Worm (Caenorhabditis elegans) whole organism, late embryonic: ENCODE results near the gene nlp-60.
A peak's percentile ranks its signal among the peaks of the same experiment; 100 is the strongest.

Source experiments
- C08G9.2 ChIP-seq: sonication (generic microtip); optimal IDR thresholded peaks from 2 replicates; lab custom pipeline; 2016; ENCODE audit warnings: mild to moderate bottlenecking, missing genetic modification characterization, moderate library complexity, missing compliant biosample characterization
- C38D4.7 ChIP-seq: fragments of 200-800 bp; sonication (Bioruptor generic); optimal IDR thresholded peaks from 2 replicates; lab custom pipeline; 2018; ENCODE audit warnings: mild to moderate bottlenecking, missing genetic modification characterization, moderate library complexity, missing compliant biosample characterization
- K02D7.2 ChIP-seq: sonication (generic microtip); optimal IDR thresholded peaks from 2 replicates; lab custom pipeline; 2017; ENCODE audit warnings: mild to moderate bottlenecking, missing genetic modification characterization, missing compliant biosample characterization
- Y22D7AL.16 ChIP-seq: sonication (generic microtip); optimal IDR thresholded peaks from 2 replicates; lab custom pipeline; 2016; ENCODE audit warnings: missing genetic modification characterization, missing compliant biosample characterization
- ahr-1 ChIP-seq: sonication (generic microtip); optimal IDR thresholded peaks from 2 replicates; lab custom pipeline; 2016; ENCODE audit warnings: missing genetic modification characterization, missing compliant biosample characterization
- ceh-14 ChIP-seq: sonication (generic microtip); optimal IDR thresholded peaks from 2 replicates; lab custom pipeline; 2016; ENCODE audit warnings: missing genotype, missing genetic modification characterization, missing compliant biosample characterization
- ceh-18 ChIP-seq: sonication (generic microtip); optimal IDR thresholded peaks from 2 replicates; lab custom pipeline; 2016; ENCODE audit warnings: missing genetic modification characterization, missing compliant biosample characterization
- ceh-22 ChIP-seq: sonication (generic microtip); optimal IDR thresholded peaks from 2 replicates; lab custom pipeline; 2017; ENCODE audit warnings: missing biosample characterization, missing genetic modification characterization
- ceh-24 ChIP-seq: sonication (generic microtip); optimal IDR thresholded peaks from 2 replicates; lab custom pipeline; 2016; ENCODE audit warnings: mild to moderate bottlenecking, missing genetic modification characterization, missing compliant biosample characterization
- ceh-34 ChIP-seq: sonication (generic microtip); optimal IDR thresholded peaks from 2 replicates; lab custom pipeline; 2016; ENCODE audit warnings: mild to moderate bottlenecking, missing genetic modification characterization, missing compliant biosample characterization
- ceh-45 ChIP-seq: fragments of 200-800 bp; sonication (Bioruptor generic); IDR thresholded peaks from 2 replicates; pipeline ENCODE4 v1.3.6; 2022; ENCODE audit warnings: missing genetic modification reagents, missing genetic modification characterization, missing compliant biosample characterization
- ceh-48 ChIP-seq: sonication (generic microtip); optimal IDR thresholded peaks from 2 replicates; lab custom pipeline; 2016; ENCODE audit warnings: missing genetic modification characterization, inconsistent platforms, missing compliant biosample characterization
- ceh-6 ChIP-seq: fragments of 200-800 bp; sonication (Bioruptor generic); optimal IDR thresholded peaks from 2 replicates; lab custom pipeline; 2018; ENCODE audit warnings: mild to moderate bottlenecking, missing genetic modification characterization, missing compliant biosample characterization
- ceh-9 ChIP-seq: sonication (generic microtip); optimal IDR thresholded peaks from 2 replicates; lab custom pipeline; 2016; ENCODE audit warnings: mild to moderate bottlenecking, missing genetic modification characterization, inconsistent platforms, missing compliant biosample characterization
- che-1 ChIP-seq: sonication (generic microtip); optimal IDR thresholded peaks from 2 replicates; lab custom pipeline; 2016; ENCODE audit warnings: mild to moderate bottlenecking, missing genetic modification characterization, missing compliant biosample characterization
- elt-2 ChIP-seq: sonication (generic microtip); optimal IDR thresholded peaks from 2 replicates; lab custom pipeline; 2016; ENCODE audit warnings: missing genetic modification reagents, missing genetic modification characterization, missing compliant biosample characterization
- elt-4 ChIP-seq: sonication (generic microtip); optimal IDR thresholded peaks from 2 replicates; lab custom pipeline; 2016; ENCODE audit warnings: missing genetic modification characterization, missing compliant biosample characterization
- ets-4 ChIP-seq: sonication (generic microtip); optimal IDR thresholded peaks from 2 replicates; lab custom pipeline; 2016; ENCODE audit warnings: missing genetic modification characterization, missing compliant biosample characterization
- eyg-1 ChIP-seq: sonication (generic microtip); optimal IDR thresholded peaks from 2 replicates; lab custom pipeline; 2016; ENCODE audit warnings: missing genotype, missing genetic modification characterization, missing compliant biosample characterization
- fax-1 ChIP-seq: sonication (generic microtip); optimal IDR thresholded peaks from 2 replicates; lab custom pipeline; 2016; ENCODE audit warnings: missing genotype, missing genetic modification characterization, missing compliant biosample characterization
- fkh-10 ChIP-seq: fragments of 150-350 bp; optimal IDR thresholded peaks from 2 replicates; lab custom pipeline; 2014; ENCODE audit warnings: missing biosample characterization, missing genetic modification reagents, missing genetic modification characterization
- fkh-6 ChIP-seq: sonication (generic microtip); optimal IDR thresholded peaks from 2 replicates; lab custom pipeline; 2016; ENCODE audit warnings: missing genetic modification characterization, missing compliant biosample characterization
- gmeb-2 ChIP-seq: sonication (generic microtip); optimal IDR thresholded peaks from 2 replicates; lab custom pipeline; 2016; ENCODE audit warnings: missing genetic modification characterization, inconsistent platforms, missing compliant biosample characterization
- hlh-13 ChIP-seq: fragments of 200-800 bp; sonication (Bioruptor generic); optimal IDR thresholded peaks from 2 replicates; lab custom pipeline; 2018; ENCODE audit warnings: mild to moderate bottlenecking, missing genetic modification characterization, missing compliant biosample characterization
- hlh-30 ChIP-seq: sonication (generic microtip); optimal IDR thresholded peaks from 2 replicates; lab custom pipeline; 2017; ENCODE audit warnings: antibody characterized with exemption, missing genetic modification characterization, missing compliant biosample characterization; ENCODE audit not compliant: insufficient read depth
- hlh-6 ChIP-seq: sonication (generic microtip); optimal IDR thresholded peaks from 2 replicates; lab custom pipeline; 2016; ENCODE audit warnings: missing genotype, missing genetic modification characterization, missing compliant biosample characterization
- lim-6 ChIP-seq: sonication (generic microtip); optimal IDR thresholded peaks from 2 replicates; lab custom pipeline; 2016; ENCODE audit warnings: missing genetic modification characterization, missing compliant biosample characterization
- mec-3 ChIP-seq: sonication (generic microtip); optimal IDR thresholded peaks from 2 replicates; lab custom pipeline; 2016; ENCODE audit warnings: borderline replicate concordance, missing genetic modification characterization, missing compliant biosample characterization
- nhr-11 ChIP-seq: fragments of 150-350 bp; optimal IDR thresholded peaks from 2 replicates; lab custom pipeline; 2014; ENCODE audit warnings: missing biosample characterization, missing genetic modification characterization
- nhr-232 ChIP-seq: sonication (generic microtip); optimal IDR thresholded peaks from 2 replicates; lab custom pipeline; 2016; ENCODE audit warnings: missing genetic modification characterization, missing compliant biosample characterization
- npax-4 ChIP-seq: sonication (generic microtip); optimal IDR thresholded peaks from 2 replicates; lab custom pipeline; 2016; ENCODE audit warnings: missing genetic modification characterization, missing compliant biosample characterization
- odd-2 ChIP-seq: sonication (generic microtip); optimal IDR thresholded peaks from 2 replicates; lab custom pipeline; 2017; ENCODE audit warnings: antibody characterized with exemption, mild to moderate bottlenecking, missing genetic modification characterization, missing compliant biosample characterization
- pag-3 ChIP-seq: sonication (generic microtip); optimal IDR thresholded peaks from 2 replicates; lab custom pipeline; 2016; ENCODE audit warnings: missing compliant biosample characterization, missing genetic modification characterization, borderline replicate concordance
- pat-9 ChIP-seq: fragments of 200-800 bp; sonication (Bioruptor generic); optimal IDR thresholded peaks from 2 replicates; lab custom pipeline; 2018; ENCODE audit warnings: mild to moderate bottlenecking, missing genetic modification characterization, moderate library complexity, missing compliant biosample characterization
- pax-1 ChIP-seq: fragments of 150-350 bp; optimal IDR thresholded peaks from 2 replicates; lab custom pipeline; 2014; ENCODE audit warnings: missing biosample characterization, missing genetic modification characterization
- pha-4 ChIP-seq: fragments of 150-350 bp; optimal IDR thresholded peaks from 2 replicates; lab custom pipeline; 2018; ENCODE audit warnings: missing biosample characterization, missing genetic modification reagents, missing genetic modification characterization
- sdc-2 ChIP-seq: sonication (generic microtip); optimal IDR thresholded peaks from 2 replicates; lab custom pipeline; 2016; ENCODE audit warnings: missing genotype, missing genetic modification characterization, missing compliant biosample characterization
- sox-2 ChIP-seq: fragments of 200-800 bp; sonication (Bioruptor generic); IDR thresholded peaks from 2 replicates; pipeline ENCODE4 v1.3.6; 2022; ENCODE audit warnings: missing genetic modification reagents, missing genetic modification characterization, missing compliant biosample characterization
- syd-9 ChIP-seq: sonication (generic microtip); optimal IDR thresholded peaks from 2 replicates; lab custom pipeline; 2016; ENCODE audit warnings: mild to moderate bottlenecking, missing genetic modification characterization, moderate library complexity, missing compliant biosample characterization
- tbx-2 ChIP-seq: sonication (generic microtip); optimal IDR thresholded peaks from 2 replicates; lab custom pipeline; 2016; ENCODE audit warnings: missing genetic modification characterization, missing compliant biosample characterization
- ttx-3 ChIP-seq: sonication (generic microtip); optimal IDR thresholded peaks from 2 replicates; lab custom pipeline; 2016; ENCODE audit warnings: missing genetic modification reagents, missing genetic modification characterization, missing compliant biosample characterization
- unc-3 ChIP-seq, 2 experiments: fragments of 200-800 bp in 1 of 2; sonication (Bioruptor generic) in 1 of 2; sonication (generic microtip) in 1 of 2; conservative IDR thresholded peaks in 1 of 2; optimal IDR thresholded peaks in 1 of 2; 2 replicates each; pipeline versions ENCODE4 v1.3.6 to Lab custom; 2016 to 2022; ENCODE audit warnings: missing compliant biosample characterization in 2 of 2, missing genetic modification characterization in 2 of 2, missing genetic modification reagents in 1 of 2
- unc-42 ChIP-seq: sonication (generic microtip); optimal IDR thresholded peaks from 2 replicates; lab custom pipeline; 2016; ENCODE audit warnings: missing genotype, missing genetic modification characterization, missing compliant biosample characterization
- unc-86 ChIP-seq: sonication (generic microtip); optimal IDR thresholded peaks from 2 replicates; lab custom pipeline; 2016; ENCODE audit warnings: missing genetic modification characterization, missing compliant biosample characterization
- zip-5 ChIP-seq: sonication (generic microtip); optimal IDR thresholded peaks from 2 replicates; lab custom pipeline; 2016; ENCODE audit warnings: missing genetic modification characterization, missing compliant biosample characterization

nlp-60 gene

ce11 chrIV:8631033-8631432 is 48.1 kb downstream of the nlp-60 start, which contains the start of gene dgk-4:
TSS of gene dgk-4 (plus strand) at chrIV:8631333.
- TF ChIP-seq elt-2: no peak
- no peak for TF ChIP-seq lim-6 (tag; lab: Kevin White, UChicago)
- no peak for TF ChIP-seq gmeb-2 (tag; lab: Kevin White, UChicago)
- TF ChIP-seq zip-5 (tag; lab: Kevin White, UChicago): no peak
- TF ChIP-seq fkh-6 (tag; lab: Kevin White, UChicago): no peak
- TF ChIP-seq ceh-18 (tag; lab: Kevin White, UChicago): no peak
- TF ChIP-seq ceh-14 (tag; lab: Kevin White, UChicago): no peak
- no peak for TF ChIP-seq Y22D7AL.16
- TF ChIP-seq hlh-6 (tag; lab: Kevin White, UChicago): no peak
- no peak for TF ChIP-seq pha-4 (tag; lab: Kevin White, UChicago)
- TF ChIP-seq pag-3 (tag; lab: Kevin White, UChicago): no peak

DNA sequence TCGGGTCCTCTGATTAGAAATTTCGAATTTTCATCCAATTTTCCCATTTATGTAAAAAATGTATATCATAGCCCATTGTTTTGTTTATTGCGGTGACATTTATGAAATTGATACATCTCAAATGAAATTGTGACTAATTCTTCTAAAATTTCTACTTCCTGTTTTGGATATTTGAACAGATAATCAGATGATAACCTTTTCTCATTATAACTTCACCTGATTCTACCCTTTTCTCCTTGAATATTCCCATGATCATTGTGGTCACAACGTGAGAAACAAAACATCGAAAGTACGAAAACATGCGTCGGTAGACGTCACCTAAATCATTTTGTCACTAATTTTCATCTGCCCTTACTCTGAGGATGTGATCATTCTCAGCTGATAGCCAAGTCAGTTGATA is 48.9 kb downstream of the nlp-60 start:
- TF ChIP-seq nhr-11 (tag; lab: Kevin White, UChicago) (no peak), C08G9.2 (no peak), Y22D7AL.16 (no peak), pag-3 (tag; lab: Kevin White, UChicago) (no peak), ets-4 (tag; lab: Kevin White, UChicago) (no peak), unc-3 (GFP tag; conservative IDR thresholded peaks at IDR 0.05; lab: Robert Waterston, UW) (no peak), unc-3 (tag; optimal IDR thresholded peaks at IDR 0.05; lab: Kevin White, UChicago) (no peak), sdc-2 (no peak), pha-4 (tag; lab: Kevin White, UChicago) (no peak), fax-1 (tag; lab: Kevin White, UChicago) (no peak), gmeb-2 (tag; lab: Kevin White, UChicago) (no peak), K02D7.2 (tag; lab: Kevin White, UChicago) (no peak), pax-1 (no peak), elt-4 (tag; lab: Kevin White, UChicago) (no peak), nhr-232 (no peak), hlh-6 (tag; lab: Kevin White, UChicago) (no peak), fkh-10 (GFP tag; lab: Kevin White, UChicago) (no peak), unc-86 (tag; lab: Kevin White, UChicago) (no peak)

ce11 chrIV:8629609-8630052 is 49.5 kb downstream of the nlp-60 start:
- TF ChIP-seq Y22D7AL.16: no peak
- no peak for TF ChIP-seq mec-3 (tag; lab: Kevin White, UChicago)
- no peak for TF ChIP-seq odd-2 (tag; lab: Kevin White, UChicago)
- TF ChIP-seq ceh-6 (GFP tag; lab: Kevin White, UChicago): no peak
- no peak for TF ChIP-seq pha-4 (tag; lab: Kevin White, UChicago)
- no peak for TF ChIP-seq hlh-13
- TF ChIP-seq che-1: no peak
- TF ChIP-seq unc-86 (tag; lab: Kevin White, UChicago): no peak
- TF ChIP-seq eyg-1: no peak
- no peak for TF ChIP-seq ceh-14 (tag; lab: Kevin White, UChicago)
- no peak for TF ChIP-seq unc-3 (GFP tag; conservative IDR thresholded peaks at IDR 0.05; lab: Robert Waterston, UW)
- TF ChIP-seq unc-3 (tag; optimal IDR thresholded peaks at IDR 0.05; lab: Kevin White, UChicago): no peak
- peak; percentile 12 for TF ChIP-seq lim-6 (tag; lab: Kevin White, UChicago)
- no peak for TF ChIP-seq ceh-34
- no peak for TF ChIP-seq elt-4 (tag; lab: Kevin White, UChicago)
- no peak for TF ChIP-seq C38D4.7 (GFP tag; lab: Kevin White, UChicago)
- TF ChIP-seq npax-4 (tag; lab: Kevin White, UChicago): no peak
- TF ChIP-seq nhr-232: no peak
- peak; percentile 62 for TF ChIP-seq ceh-18 (tag; lab: Kevin White, UChicago)
- no peak for TF ChIP-seq C08G9.2
- no peak for TF ChIP-seq K02D7.2 (tag; lab: Kevin White, UChicago)
- TF ChIP-seq fax-1 (tag; lab: Kevin White, UChicago): no peak
- peak; percentile 22 for TF ChIP-seq unc-42 (tag; lab: Kevin White, UChicago)
- no peak for TF ChIP-seq elt-2
- TF ChIP-seq pag-3 (tag; lab: Kevin White, UChicago): no peak
- TF ChIP-seq fkh-6 (tag; lab: Kevin White, UChicago): no peak
- TF ChIP-seq ttx-3 (tag; lab: Kevin White, UChicago): no peak
- peak; percentile 37 for TF ChIP-seq tbx-2 (tag; lab: Kevin White, UChicago)
- TF ChIP-seq ceh-48 (tag; lab: Kevin White, UChicago): no peak
- no peak for TF ChIP-seq syd-9 (tag; lab: Kevin White, UChicago)
- no peak for TF ChIP-seq hlh-6 (tag; lab: Kevin White, UChicago)
- no peak for TF ChIP-seq ceh-24
- no peak for TF ChIP-seq pat-9
- no peak for TF ChIP-seq ceh-45 (GFP tag; lab: Robert Waterston, UW)
- no peak for TF ChIP-seq sox-2 (GFP tag; lab: Robert Waterston, UW)
- TF ChIP-seq hlh-30 (tag; lab: Kevin White, UChicago): no peak
- TF ChIP-seq ceh-22 (tag; lab: Kevin White, UChicago): no peak
- no peak for TF ChIP-seq ahr-1 (tag; lab: Kevin White, UChicago)
- TF ChIP-seq ceh-9 (tag; lab: Kevin White, UChicago): no peak
